Worm (Caenorhabditis elegans): ENCODE measurements around the gene sre-18.

ce11 chrIV:12261353-12261752 lies 31.8 kb upstream of the sre-18 start, which contains the start of gene sre-14:
- TF ChIP-seq lag-1 (GFP tag; IDR thresholded peaks at IDR 0.05) (no peak), hmg-1.2 (GFP tag; IDR thresholded peaks at IDR 0.05) (no peak), pbrm-1 (GFP tag; IDR thresholded peaks at IDR 0.05) (no peak), nfyb-1 (GFP tag; IDR thresholded peaks at IDR 0.05) (no peak), lin-35 (GFP tag; optimal IDR thresholded peaks at IDR 0.05) (no peak), chd-7 (tag; optimal IDR thresholded peaks at IDR 0.05) (no peak), nfya-1 (tag; optimal IDR thresholded peaks at IDR 0.05; ENCODE audit: borderline replicate concordance, insufficient read depth) (no peak), ama-1 (optimal IDR thresholded peaks at IDR 0.05) (no peak), ama-1 (GFP tag; optimal IDR thresholded peaks at IDR 0.05) (no peak), xnd-1 (tag; optimal IDR thresholded peaks at IDR 0.05) (no peak), ceh-79 (tag; optimal IDR thresholded peaks at IDR 0.05) (no peak), hlh-12 (tag; optimal IDR thresholded peaks at IDR 0.05) (no peak), him-1 (tag; optimal IDR thresholded peaks at IDR 0.05) (no peak), sdz-38 (tag; optimal IDR thresholded peaks at IDR 0.05) (no peak)

Measured in whole organism, young adult.